Worm (Caenorhabditis elegans) whole organism, young adult: Measurements from ENCODE around the gene Y41E3.8.
A peak's percentile ranks its signal among the peaks of the same experiment; 100 is the strongest.

Source experiments
- attf-6 ChIP-seq: fragments of 200-800 bp; sonication (Bioruptor generic); IDR thresholded peaks from 2 replicates; pipeline ENCODE4 v1.3.6; 2022; ENCODE audit warnings: missing genetic modification reagents, missing genetic modification characterization, missing compliant biosample characterization
- bed-2 ChIP-seq: fragments of 200-800 bp; sonication (Bioruptor generic); IDR thresholded peaks from 2 replicates; pipeline ENCODE4 v1.3.6; 2022; ENCODE audit warnings: missing genetic modification reagents, missing genetic modification characterization, missing compliant biosample characterization
- snpc-4 ChIP-seq, 5 experiments: fragments of 150-350 bp in 1 of 5; sonication (generic microtip) in 4 of 5; optimal IDR thresholded peaks; 2 replicates each; lab custom pipeline; 2014 to 2018; ENCODE audit warnings: missing genetic modification characterization in 5 of 5, missing biosample characterization in 3 of 5, antibody characterized with exemption in 2 of 5, mild to moderate bottlenecking in 2 of 5, missing compliant biosample characterization in 2 of 5, missing genotype in 2 of 5, moderate library complexity in 2 of 5, missing genetic modification reagents in 1 of 5
- ztf-22 ChIP-seq: fragments of 200-800 bp; sonication (Bioruptor generic); optimal IDR thresholded peaks from 2 replicates; lab custom pipeline; 2018; ENCODE audit warnings: mild to moderate bottlenecking, missing genetic modification characterization, moderate library complexity, missing compliant biosample characterization

The Y41E3.8 gene

ce11 chrIV:14981311-14981710, 47.5 kb downstream of the Y41E3.8 start, which contains the start of gene atln-2:
atln-2 (plus strand) TSS chrIV:14981611.
- TF ChIP-seq attf-6 (GFP tag; lab: Robert Waterston, UW) (0 out of 2 replicates have a peak, but pooled peaks have one; percentile 6), snpc-4 (GFP tag; optimal IDR thresholded peaks at IDR 0.05; lab: Kevin White, UChicago) (no peak), snpc-4 (tag; optimal IDR thresholded peaks at IDR 0.05; lab: Kevin White, UChicago) (peak in 1 of 4 experiments; percentile 44), ztf-22 (GFP tag; lab: Kevin White, UChicago) (no peak), bed-2 (GFP tag; lab: Robert Waterston, UW) (no peak)
